Fruit fly (Drosophila melanogaster): ENCODE results near the gene srw.

Gene srw

dm6 chr3L:4272167-4272773, 11.0 kb downstream of the srw start (continued):
- peak; percentile 66 for TF ChIP-seq Xrp1 (GFP tag; IDR thresholded peaks at IDR 0.05)
- no peak for TF ChIP-seq B-H1 (GFP tag; IDR thresholded peaks at IDR 0.05)
- TF ChIP-seq Myb (GFP tag; optimal IDR thresholded peaks at IDR 0.05) = no peak
- TF ChIP-seq unpg (GFP tag; optimal IDR thresholded peaks at IDR 0.05) = no peak
- no peak for TF ChIP-seq CG7357 (GFP tag; IDR thresholded peaks at IDR 0.05)
- TF ChIP-seq CG14667 (GFP tag; IDR thresholded peaks at IDR 0.05) = no peak
- no peak for TF ChIP-seq Meics (GFP tag; optimal IDR thresholded peaks at IDR 0.05)
- peak in 1 of 2 experiments; percentile 33 for TF ChIP-seq Pdp1 (GFP tag; optimal IDR thresholded peaks at IDR 0.05)
- no peak for TF ChIP-seq CG32532 (GFP tag; IDR thresholded peaks at IDR 0.05)
- TF ChIP-seq GATAe (GFP tag; conservative IDR thresholded peaks at IDR 0.05) = no peak
- TF ChIP-seq Mrtf (GFP tag; IDR thresholded peaks at IDR 0.05) = no peak
- TF ChIP-seq CG11560 (tag; IDR thresholded peaks at IDR 0.05) = no peak
- TF ChIP-seq E2f1 (GFP tag; IDR thresholded peaks at IDR 0.05) = no peak
- TF ChIP-seq CG8089 (GFP tag; optimal IDR thresholded peaks at IDR 0.05) = no peak
- no peak for TF ChIP-seq CG16813 (GFP tag; IDR thresholded peaks at IDR 0.05; ENCODE audit: partially characterized antibody)
- no peak for TF ChIP-seq aop (GFP tag; IDR thresholded peaks at IDR 0.05)
- no peak for TF ChIP-seq twi (tag; optimal IDR thresholded peaks at IDR 0.05)
- TF ChIP-seq Asciz (GFP tag; optimal IDR thresholded peaks at IDR 0.05) = no peak
- TF ChIP-seq dmrt11E (tag; optimal IDR thresholded peaks at IDR 0.05) = peak; percentile 54
- TF ChIP-seq Gsc (GFP tag; IDR thresholded peaks at IDR 0.05) = no peak
- TF ChIP-seq Stat92E (GFP tag; optimal IDR thresholded peaks at IDR 0.05) = peak in 1 of 3 experiments; percentile 27
- no peak for TF ChIP-seq nmo (GFP tag; optimal IDR thresholded peaks at IDR 0.05)
- no peak for TF ChIP-seq CG10274 (GFP tag; optimal IDR thresholded peaks at IDR 0.05)
- TF ChIP-seq CG2678 (tag; optimal IDR thresholded peaks at IDR 0.05) = no peak
- no peak for TF ChIP-seq CG6765 (GFP tag; optimal IDR thresholded peaks at IDR 0.05)
- TF ChIP-seq zfh2 (GFP tag; optimal IDR thresholded peaks at IDR 0.05) = no peak
- peak; percentile 33 for TF ChIP-seq Side (GFP tag; optimal IDR thresholded peaks at IDR 0.05)
- TF ChIP-seq CG3163 (GFP tag; optimal IDR thresholded peaks at IDR 0.05) = no peak
- TF ChIP-seq Ssrp (tag; optimal IDR thresholded peaks at IDR 0.05) = no peak
- TF ChIP-seq TFAM (GFP tag; optimal IDR thresholded peaks at IDR 0.05) = no peak
- TF ChIP-seq Poxn (GFP tag; IDR thresholded peaks at IDR 0.05) = no peak
- no peak for TF ChIP-seq sc (optimal IDR thresholded peaks at IDR 0.05)
- no peak for TF ChIP-seq sc (GFP tag; optimal IDR thresholded peaks at IDR 0.05)
- TF ChIP-seq gsb (GFP tag; IDR thresholded peaks at IDR 0.05) = no peak
- TF ChIP-seq CG6813 (GFP tag; optimal IDR thresholded peaks at IDR 0.05) = peak; percentile 69
- TF ChIP-seq wek (GFP tag; optimal IDR thresholded peaks at IDR 0.05) = no peak
- TF ChIP-seq tgo (GFP tag; IDR thresholded peaks at IDR 0.05) = no peak
- TF ChIP-seq MTF-1 (GFP tag; optimal IDR thresholded peaks at IDR 0.05; ENCODE audit: borderline replicate concordance) = peak; percentile 39
- TF ChIP-seq ac (GFP tag; optimal IDR thresholded peaks at IDR 0.05) = peak; percentile 58
- TF ChIP-seq Fer3 (tag; optimal IDR thresholded peaks at IDR 0.05) = no peak
- no peak for TF ChIP-seq CG8765 (GFP tag; IDR thresholded peaks at IDR 0.05)
- TF ChIP-seq nau (GFP tag; optimal IDR thresholded peaks at IDR 0.05) = no peak
- no peak for TF ChIP-seq Adf1 (GFP tag; IDR thresholded peaks at IDR 0.05)
- TF ChIP-seq ftz-f1 (GFP tag; optimal IDR thresholded peaks at IDR 0.05) = no peak
- TF ChIP-seq CG4282 (GFP tag; optimal IDR thresholded peaks at IDR 0.05) = no peak
- no peak for TF ChIP-seq al (GFP tag; IDR thresholded peaks at IDR 0.05)
- TF ChIP-seq CG4617 (GFP tag; optimal IDR thresholded peaks at IDR 0.05; ENCODE audit: borderline replicate concordance) = no peak
- TF ChIP-seq CG16779 (GFP tag; IDR thresholded peaks at IDR 0.05) = no peak
- TF ChIP-seq PHDP (tag; optimal IDR thresholded peaks at IDR 0.05) = no peak
- no peak for TF ChIP-seq dati (GFP tag; IDR thresholded peaks at IDR 0.05)
- no peak for TF ChIP-seq Sox102F (GFP tag; optimal IDR thresholded peaks at IDR 0.05)
